Fruit fly (Drosophila melanogaster) whole organism, pupa: ENCODE measurements around the gene Vha16-5.

Experiments used
- CG10348 ChIP-seq: fragments of 200-800 bp; sonication (Bioruptor generic); IDR thresholded peaks from 2 replicates; pipeline ENCODE4 v1.3.6; 2022; ENCODE audit warnings: missing biosample characterization, missing genetic modification characterization
- CG14655 ChIP-seq: fragments of 200-800 bp; sonication (Bioruptor generic); optimal IDR thresholded peaks from 3 replicates; lab custom pipeline; 2017; ENCODE audit warnings: mild to moderate bottlenecking, missing biosample characterization, missing genetic modification reagents, missing genetic modification characterization
- CG32121 ChIP-seq: fragments of 200-800 bp; sonication (Bioruptor generic); IDR thresholded peaks from 2 replicates; pipeline ENCODE4 v1.3.6; 2022; ENCODE audit warnings: missing biosample characterization, missing genetic modification characterization
- CG34367 ChIP-seq: fragments of 200-800 bp; sonication (Bioruptor generic); optimal IDR thresholded peaks from 2 replicates; lab custom pipeline; 2018; ENCODE audit warnings: missing biosample characterization, mild to moderate bottlenecking, missing genetic modification characterization
- CG8301 ChIP-seq: fragments of 200-800 bp; sonication (Bioruptor generic); optimal IDR thresholded peaks from 2 replicates; lab custom pipeline; 2018; ENCODE audit warnings: missing biosample characterization, mild to moderate bottlenecking, missing genetic modification characterization
- CG9948 ChIP-seq: fragments of 200-800 bp; sonication (Bioruptor generic); optimal IDR thresholded peaks from 2 replicates; lab custom pipeline; 2018; ENCODE audit warnings: missing biosample characterization, mild to moderate bottlenecking, missing genetic modification characterization, moderate library complexity
- EcR ChIP-seq: fragments of 200-800 bp; sonication (Bioruptor generic); optimal IDR thresholded peaks from 3 replicates; lab custom pipeline; 2019; ENCODE audit warnings: missing biosample characterization, missing genetic modification characterization, mild to moderate bottlenecking, moderate library complexity, missing genetic modification reagents
- Ets98B ChIP-seq: fragments of 200-800 bp; sonication (Bioruptor generic); IDR thresholded peaks from 2 replicates; pipeline ENCODE4 v1.3.6; 2022; ENCODE audit warnings: missing biosample characterization, missing genetic modification characterization
- Pif1B ChIP-seq: fragments of 200-800 bp; sonication (Bioruptor generic); optimal IDR thresholded peaks from 3 replicates; lab custom pipeline; 2016; ENCODE audit warnings: missing biosample characterization, missing genetic modification characterization
- gl ChIP-seq: fragments of 200-800 bp; sonication (Bioruptor generic); optimal IDR thresholded peaks from 2 replicates; lab custom pipeline; 2018; ENCODE audit warnings: missing biosample characterization, mild to moderate bottlenecking, missing genetic modification characterization
- rn ChIP-seq: fragments of 200-800 bp; sonication (Bioruptor generic); IDR thresholded peaks from 2 replicates; pipeline ENCODE4 v1.3.6; 2022; ENCODE audit warnings: missing biosample characterization, missing genetic modification characterization

dm6 chr2L:10756049-10756448, 19.2 kb upstream of the Vha16-5 start, which contains the start of gene CG17124:
- TF ChIP-seq CG10348 (GFP tag; lab: Robert Waterston, UW) (no peak), Pif1B (GFP tag; lab: Kevin White, UChicago) (peak; percentile 51), CG9948 (peak; percentile 2), EcR (GFP tag; lab: Kevin White, UChicago) (peak; percentile 30), Ets98B (GFP tag; lab: Robert Waterston, UW) (peak; percentile 64), CG14655 (GFP tag; lab: Kevin White, UChicago) (no peak), gl (tag; lab: Kevin White, UChicago) (peak; percentile 51), rn (GFP tag; lab: Robert Waterston, UW) (no peak), CG32121 (GFP tag; lab: Robert Waterston, UW) (peak; percentile 38; the same call in 1 of the 2 replicates), CG8301 (tag; lab: Kevin White, UChicago) (no peak), CG34367 (tag; lab: Kevin White, UChicago) (no peak)
